Worm (Caenorhabditis elegans): Measurements from ENCODE around the gene K02D10.1.

DNA sequence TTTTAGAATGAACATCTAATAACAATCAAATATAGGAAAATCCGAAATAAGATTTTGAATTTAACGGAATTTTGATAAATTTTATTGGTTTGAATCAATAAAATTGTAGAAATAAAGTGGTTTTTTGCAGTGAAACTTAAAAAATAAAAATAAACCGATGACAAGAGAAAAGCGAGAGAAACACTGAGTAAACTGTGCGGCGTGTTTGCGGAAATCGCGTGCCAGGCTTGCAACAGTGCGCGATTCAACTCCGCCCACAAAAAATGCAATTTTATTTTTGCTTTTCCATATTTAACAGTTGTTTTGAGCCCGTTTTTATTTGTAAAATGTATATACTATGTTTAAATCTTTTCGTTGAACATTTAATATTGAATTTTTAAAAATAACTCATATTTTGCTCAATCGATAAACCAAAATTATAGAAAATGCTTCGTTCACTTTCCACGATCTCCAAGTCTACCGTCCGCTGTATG, 1.4 kb upstream of the K02D10.1 start, which contains the start of gene mtss-1:
- TF ChIP-seq ztf-11 (tag; optimal IDR thresholded peaks at IDR 0.05) (peak; percentile 68), drap-1 (GFP tag; optimal IDR thresholded peaks at IDR 0.05) (peak; percentile 73)

Data from whole organism, mixed stage, embryonic.